Worm (Caenorhabditis elegans) whole organism, young adult: ENCODE results near the gene F54D12.1.

Experiments used
- B0019.2 ChIP-seq: fragments of 200-800 bp; sonication (Bioruptor generic); conservative IDR thresholded peaks from 2 replicates; pipeline ENCODE4 v1.3.6; 2022; ENCODE audit warnings: missing genetic modification reagents, missing genetic modification characterization, missing compliant biosample characterization
- attf-5 ChIP-seq: fragments of 200-800 bp; sonication (Bioruptor generic); optimal IDR thresholded peaks from 2 replicates; lab custom pipeline; 2018; ENCODE audit warnings: mild to moderate bottlenecking, missing genetic modification characterization, missing compliant biosample characterization
- ceh-79 ChIP-seq: sonication (generic microtip); optimal IDR thresholded peaks from 2 replicates; lab custom pipeline; 2017; ENCODE audit warnings: mild to moderate bottlenecking, missing genetic modification characterization, missing compliant biosample characterization
- dox-1 ChIP-seq: fragments of 200-800 bp; sonication (Bioruptor generic); IDR thresholded peaks from 2 replicates; pipeline ENCODE4 v1.3.6; 2022; ENCODE audit warnings: missing genetic modification reagents, missing genetic modification characterization, missing compliant biosample characterization
- lag-1 ChIP-seq: fragments of 200-800 bp; sonication (Bioruptor generic); IDR thresholded peaks from 2 replicates; pipeline ENCODE4 v1.3.6; 2022; ENCODE audit warnings: missing genetic modification reagents, missing genetic modification characterization, missing compliant biosample characterization
- lin-26 ChIP-seq: fragments of 200-800 bp; sonication (Bioruptor generic); IDR thresholded peaks from 2 replicates; pipeline ENCODE4 v1.3.6; 2022; ENCODE audit warnings: missing genetic modification reagents, missing genetic modification characterization, missing compliant biosample characterization
- lir-1 ChIP-seq: fragments of 200-800 bp; sonication (Bioruptor generic); conservative IDR thresholded peaks from 2 replicates; pipeline ENCODE4 v1.3.6; 2022; ENCODE audit warnings: missing genetic modification reagents, missing genetic modification characterization, missing compliant biosample characterization
- lsy-27 ChIP-seq: sonication (generic microtip); optimal IDR thresholded peaks from 2 replicates; lab custom pipeline; 2017; ENCODE audit warnings: missing genetic modification characterization, mild to moderate bottlenecking, missing compliant biosample characterization, antibody characterized with exemption, missing genotype, borderline replicate concordance; ENCODE audit not compliant: insufficient read depth
- nfya-1 ChIP-seq: sonication (generic microtip); optimal IDR thresholded peaks from 2 replicates; lab custom pipeline; 2017; ENCODE audit warnings: antibody characterized with exemption, missing compliant biosample characterization, missing genetic modification characterization, borderline replicate concordance; ENCODE audit not compliant: insufficient read depth
- snpc-1.1 ChIP-seq: sonication (generic microtip); optimal IDR thresholded peaks from 2 replicates; lab custom pipeline; 2017; ENCODE audit warnings: missing genetic modification characterization, mild to moderate bottlenecking, missing compliant biosample characterization, antibody characterized with exemption, moderate library complexity, missing genotype, missing genetic modification reagents; ENCODE audit not compliant: insufficient read depth
- snpc-4 ChIP-seq, 5 experiments: fragments of 150-350 bp in 1 of 5; sonication (generic microtip) in 4 of 5; optimal IDR thresholded peaks; 2 replicates each; lab custom pipeline; 2014 to 2018; ENCODE audit warnings: missing genetic modification characterization in 5 of 5, missing biosample characterization in 3 of 5, antibody characterized with exemption in 2 of 5, mild to moderate bottlenecking in 2 of 5, missing compliant biosample characterization in 2 of 5, missing genotype in 2 of 5, moderate library complexity in 2 of 5, missing genetic modification reagents in 1 of 5
- ztf-28 ChIP-seq: fragments of 200-800 bp; sonication (Bioruptor generic); IDR thresholded peaks from 2 replicates; pipeline ENCODE4 v1.3.6; 2022; ENCODE audit warnings: missing genetic modification reagents, missing genetic modification characterization, missing compliant biosample characterization

DNA sequence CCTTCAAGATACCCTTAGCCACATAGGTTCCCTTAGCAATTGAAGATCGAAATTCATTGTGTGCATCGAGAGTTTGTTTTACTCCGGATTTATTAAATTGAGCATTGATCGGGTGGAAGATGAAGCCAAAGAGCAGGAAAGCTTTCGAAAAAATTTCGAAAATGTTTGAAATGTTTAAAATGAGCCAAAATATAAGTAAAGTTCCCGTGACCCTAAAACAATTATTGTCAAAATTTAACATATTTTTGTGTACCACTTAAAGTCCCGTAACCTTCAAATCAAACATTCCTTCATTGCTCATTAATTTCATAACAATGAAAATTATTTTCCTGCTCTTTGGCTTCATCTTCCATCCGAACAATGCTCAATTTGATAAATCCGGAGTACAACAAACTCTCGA is 44.7 kb downstream of the F54D12.1 start, which contains the start of gene scl-17:
- TF ChIP-seq ztf-28 (GFP tag; lab: Robert Waterston, UW) (no peak), snpc-4 (GFP tag; optimal IDR thresholded peaks at IDR 0.05; lab: Kevin White, UChicago) (no peak), snpc-4 (tag; optimal IDR thresholded peaks at IDR 0.05; lab: Kevin White, UChicago) (no peak), dox-1 (GFP tag; lab: Robert Waterston, UW) (no peak), lin-26 (GFP tag; lab: Robert Waterston, UW) (no peak), snpc-1.1 (tag; lab: Kevin White, UChicago) (no peak), lag-1 (GFP tag; lab: Robert Waterston, UW) (no peak), attf-5 (GFP tag; lab: Kevin White, UChicago) (no peak), lir-1 (no peak), ceh-79 (tag; lab: Kevin White, UChicago) (no peak), lsy-27 (tag; lab: Kevin White, UChicago) (no peak), nfya-1 (tag; lab: Kevin White, UChicago) (no peak), B0019.2 (GFP tag; lab: Robert Waterston, UW) (no peak)
